Worm (Caenorhabditis elegans): ENCODE data around the gene pag-3.

pag-3 gene

DNA sequence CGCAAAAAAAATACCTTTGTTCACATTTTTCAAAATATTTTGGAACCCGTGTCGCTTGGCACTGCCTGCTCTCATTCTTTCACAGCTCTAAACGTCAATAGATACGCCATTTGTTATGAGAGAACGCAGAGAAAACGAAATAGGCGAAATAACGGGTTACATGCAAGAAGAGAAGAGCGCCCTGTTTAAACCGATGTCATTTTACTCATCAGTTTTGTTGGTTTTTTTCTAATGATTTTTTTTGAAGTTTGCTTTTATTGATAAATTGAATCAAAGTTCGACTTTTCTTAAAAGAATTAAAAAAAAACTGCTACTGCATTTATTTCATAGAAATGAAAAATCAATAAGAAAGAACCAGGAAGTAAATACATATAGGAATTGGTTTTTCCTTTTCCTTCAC is 24.3 kb upstream of the pag-3 start:
- TF ChIP-seq nhr-28 (tag; optimal IDR thresholded peaks at IDR 0.05) (no peak), lin-39 (tag; optimal IDR thresholded peaks at IDR 0.05) (peak; percentile 24), skn-1 (tag; optimal IDR thresholded peaks at IDR 0.05) (no peak), R02D3.7 (tag; optimal IDR thresholded peaks at IDR 0.05) (no peak), elt-2 (tag; optimal IDR thresholded peaks at IDR 0.05) (peak; percentile 2), fkh-2 (tag; optimal IDR thresholded peaks at IDR 0.05) (no peak), nhr-43 (tag; optimal IDR thresholded peaks at IDR 0.05; ENCODE audit: poor library complexity, severe bottlenecking) (peak; percentile 37), egl-5 (tag; optimal IDR thresholded peaks at IDR 0.05) (no peak), eor-1 (tag; optimal IDR thresholded peaks at IDR 0.05) (no peak), nhr-77 (tag; optimal IDR thresholded peaks at IDR 0.05) (no peak), nhr-12 (tag; optimal IDR thresholded peaks at IDR 0.05) (no peak), pqm-1 (tag; optimal IDR thresholded peaks at IDR 0.05) (no peak), fkh-10 (GFP tag; optimal IDR thresholded peaks at IDR 0.05) (no peak), nhr-237 (tag; optimal IDR thresholded peaks at IDR 0.05) (no peak), elt-3 (tag; optimal IDR thresholded peaks at IDR 0.05) (peak in 1 of 3 experiments; percentile 17), ama-1 (optimal IDR thresholded peaks at IDR 0.05) (peak; percentile 90), aly-2 (tag; optimal IDR thresholded peaks at IDR 0.05) (no peak), nfya-1 (tag; optimal IDR thresholded peaks at IDR 0.05; ENCODE audit: insufficient read depth) (peak; percentile 63), ceh-28 (tag; optimal IDR thresholded peaks at IDR 0.05) (peak; percentile 55), hmg-11 (tag; optimal IDR thresholded peaks at IDR 0.05) (peak; percentile 11), nhr-25 (tag; optimal IDR thresholded peaks at IDR 0.05) (peak; percentile 4), nhr-67 (tag; optimal IDR thresholded peaks at IDR 0.05) (no peak), ztf-4 (tag; optimal IDR thresholded peaks at IDR 0.05) (no peak), nhr-76 (tag; optimal IDR thresholded peaks at IDR 0.05) (no peak), pha-4 (tag; optimal IDR thresholded peaks at IDR 0.05) (peak; percentile 70)

DNA sequence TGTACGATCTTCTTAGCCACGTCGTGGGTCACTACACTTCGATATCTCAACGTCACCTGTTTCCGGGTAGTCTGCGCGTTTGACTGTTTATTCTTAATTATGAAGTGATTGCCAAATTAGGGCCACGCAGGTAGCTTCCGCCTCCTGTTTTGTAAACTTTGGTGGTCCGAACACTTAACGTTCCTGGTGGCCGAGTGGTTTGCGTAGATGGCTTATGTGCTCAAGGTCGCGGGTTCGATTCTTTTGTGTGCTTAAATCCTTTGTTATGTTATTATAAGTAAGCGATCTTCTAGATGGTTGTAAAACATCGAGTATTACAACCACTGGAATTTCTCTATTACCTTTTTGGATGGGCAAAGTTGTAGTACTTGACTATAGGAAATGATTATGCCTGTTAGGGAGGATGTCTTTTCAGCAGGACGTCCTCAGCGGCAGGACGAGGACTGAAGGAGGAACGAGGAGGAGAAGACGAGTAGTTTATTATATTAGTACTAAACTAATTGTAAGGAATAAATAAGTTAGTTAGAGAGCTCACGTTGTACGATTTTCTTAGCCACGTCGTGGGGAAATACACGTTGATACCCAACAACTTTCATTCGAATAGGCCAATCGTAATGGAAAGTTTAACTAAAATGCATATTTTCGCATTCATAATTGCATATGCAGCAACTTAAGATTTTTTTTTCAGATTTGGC is 22.5 kb upstream of the pag-3 start:
- TF ChIP-seq mdl-1 (tag; optimal IDR thresholded peaks at IDR 0.05) (no peak), ZK546.5 (tag; optimal IDR thresholded peaks at IDR 0.05) (no peak), elt-1 (tag; optimal IDR thresholded peaks at IDR 0.05) (no peak), nhr-11 (tag; optimal IDR thresholded peaks at IDR 0.05) (no peak), eor-1 (tag; optimal IDR thresholded peaks at IDR 0.05) (no peak), nhr-28 (tag; optimal IDR thresholded peaks at IDR 0.05) (no peak), unc-39 (tag; optimal IDR thresholded peaks at IDR 0.05) (no peak), ceh-82 (tag; optimal IDR thresholded peaks at IDR 0.05) (no peak), nhr-23 (tag; optimal IDR thresholded peaks at IDR 0.05) (no peak), elt-2 (tag; optimal IDR thresholded peaks at IDR 0.05) (no peak), ceh-9 (tag; optimal IDR thresholded peaks at IDR 0.05) (no peak), pqm-1 (tag; optimal IDR thresholded peaks at IDR 0.05) (no peak), hmg-11 (tag; optimal IDR thresholded peaks at IDR 0.05) (no peak), lin-15B (tag; optimal IDR thresholded peaks at IDR 0.05) (no peak), aly-2 (tag; optimal IDR thresholded peaks at IDR 0.05) (no peak), R02D3.7 (tag; optimal IDR thresholded peaks at IDR 0.05) (no peak), tbx-2 (tag; optimal IDR thresholded peaks at IDR 0.05) (no peak)

DNA sequence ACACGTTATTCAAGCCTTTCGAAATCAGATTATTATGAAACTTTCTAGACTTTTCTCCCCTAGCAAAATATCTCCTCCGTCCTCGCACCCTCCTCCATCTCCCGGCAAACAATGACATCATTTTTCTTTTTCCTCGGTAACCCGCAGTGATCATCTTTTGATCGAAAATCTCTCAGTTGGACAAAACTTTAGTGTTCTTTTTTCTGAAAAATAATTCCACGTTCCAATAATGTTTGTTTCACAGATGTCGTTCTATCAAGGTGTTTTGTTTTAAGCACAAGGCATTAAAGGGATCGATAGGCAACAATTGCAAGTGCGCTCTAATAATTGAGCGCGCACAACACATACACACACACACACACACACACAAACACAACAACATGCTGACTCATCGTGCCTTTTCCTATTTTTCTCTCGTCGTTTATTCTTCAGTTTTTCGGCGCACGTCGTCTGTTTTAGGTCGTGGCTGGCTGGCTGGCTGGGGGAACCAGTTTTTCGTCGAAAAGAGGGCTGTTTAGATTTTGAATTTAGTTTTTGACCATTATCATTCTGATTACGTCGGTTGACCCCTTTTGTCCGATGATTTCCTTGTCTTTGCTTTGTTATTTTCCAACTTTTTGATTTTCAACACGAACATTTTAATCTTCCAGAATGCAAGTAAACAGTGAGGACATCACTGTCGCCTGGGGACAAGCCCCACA is 21.2 kb upstream of the pag-3 start, which contains the start of gene F20D1.3:
F20D1.3 (plus strand) TSS at position 651 of the 701 bp plus-strand sequence.
- TF ChIP-seq ceh-82 (tag; optimal IDR thresholded peaks at IDR 0.05): no peak
- peak; percentile 76 for TF ChIP-seq ceh-28 (tag; optimal IDR thresholded peaks at IDR 0.05)
- TF ChIP-seq mdl-1 (tag; optimal IDR thresholded peaks at IDR 0.05): peak; percentile 9
- TF ChIP-seq nhr-25 (tag; optimal IDR thresholded peaks at IDR 0.05): peak; percentile 58
- TF ChIP-seq nhr-43 (tag; optimal IDR thresholded peaks at IDR 0.05; ENCODE audit: poor library complexity, severe bottlenecking): peak; percentile 41
- peak; percentile 46 for TF ChIP-seq lin-39 (tag; optimal IDR thresholded peaks at IDR 0.05)
- peak; percentile 95 for TF ChIP-seq fos-1 (tag; optimal IDR thresholded peaks at IDR 0.05)
- no peak for TF ChIP-seq nhr-12 (tag; optimal IDR thresholded peaks at IDR 0.05)
- peak; percentile 74 for TF ChIP-seq jun-1 (tag; optimal IDR thresholded peaks at IDR 0.05)
- no peak for TF ChIP-seq nhr-67 (tag; optimal IDR thresholded peaks at IDR 0.05)
- no peak for TF ChIP-seq egl-27 (tag; optimal IDR thresholded peaks at IDR 0.05)
- TF ChIP-seq elt-2 (tag; optimal IDR thresholded peaks at IDR 0.05): peak; percentile 24
- TF ChIP-seq elt-3 (tag; optimal IDR thresholded peaks at IDR 0.05): no peak
- TF ChIP-seq fkh-2 (tag; optimal IDR thresholded peaks at IDR 0.05): no peak
- peak; percentile 49 for TF ChIP-seq skn-1 (tag; optimal IDR thresholded peaks at IDR 0.05)
- TF ChIP-seq mml-1 (tag; optimal IDR thresholded peaks at IDR 0.05): no peak
- TF ChIP-seq ceh-16 (tag; optimal IDR thresholded peaks at IDR 0.05): no peak
- TF ChIP-seq pqm-1 (tag; optimal IDR thresholded peaks at IDR 0.05): no peak
- peak; percentile 55 for TF ChIP-seq pha-4 (tag; optimal IDR thresholded peaks at IDR 0.05)
- no peak for TF ChIP-seq elt-1 (tag; optimal IDR thresholded peaks at IDR 0.05)
- TF ChIP-seq daf-12 (tag; optimal IDR thresholded peaks at IDR 0.05): no peak
- TF ChIP-seq snpc-4 (tag; optimal IDR thresholded peaks at IDR 0.05): peak; percentile 42
- no peak for TF ChIP-seq ztf-4 (tag; optimal IDR thresholded peaks at IDR 0.05)
- TF ChIP-seq nhr-77 (tag; optimal IDR thresholded peaks at IDR 0.05): no peak
- TF ChIP-seq nhr-23 (tag; optimal IDR thresholded peaks at IDR 0.05): peak; percentile 76
- no peak for TF ChIP-seq tbx-2 (tag; optimal IDR thresholded peaks at IDR 0.05)
- no peak for TF ChIP-seq fkh-10 (GFP tag; optimal IDR thresholded peaks at IDR 0.05)
- TF ChIP-seq hmg-11 (tag; optimal IDR thresholded peaks at IDR 0.05): peak; percentile 64
- TF ChIP-seq nfya-1 (tag; optimal IDR thresholded peaks at IDR 0.05; ENCODE audit: insufficient read depth): peak; percentile 64
- TF ChIP-seq ama-1 (optimal IDR thresholded peaks at IDR 0.05): peak; percentile 12
- TF ChIP-seq lin-15B (tag; optimal IDR thresholded peaks at IDR 0.05): peak; percentile 20
- TF ChIP-seq egl-5 (tag; optimal IDR thresholded peaks at IDR 0.05): peak; percentile 79
